Worm (Caenorhabditis elegans) whole organism, late embryonic: ENCODE measurements around the gene srd-26.

Experiments
- ceh-31 ChIP-seq: sonication (generic microtip); optimal IDR thresholded peaks from 2 replicates; lab custom pipeline; 2016; ENCODE audit warnings: missing genetic modification characterization, missing compliant biosample characterization
- ceh-9 ChIP-seq: sonication (generic microtip); optimal IDR thresholded peaks from 2 replicates; lab custom pipeline; 2016; ENCODE audit warnings: mild to moderate bottlenecking, missing genetic modification characterization, inconsistent platforms, missing compliant biosample characterization
- nfya-1 ChIP-seq: sonication (generic microtip); optimal IDR thresholded peaks from 2 replicates; lab custom pipeline; 2017; ENCODE audit warnings: missing genetic modification characterization, mild to moderate bottlenecking, missing compliant biosample characterization, antibody characterized with exemption, moderate library complexity

DNA sequence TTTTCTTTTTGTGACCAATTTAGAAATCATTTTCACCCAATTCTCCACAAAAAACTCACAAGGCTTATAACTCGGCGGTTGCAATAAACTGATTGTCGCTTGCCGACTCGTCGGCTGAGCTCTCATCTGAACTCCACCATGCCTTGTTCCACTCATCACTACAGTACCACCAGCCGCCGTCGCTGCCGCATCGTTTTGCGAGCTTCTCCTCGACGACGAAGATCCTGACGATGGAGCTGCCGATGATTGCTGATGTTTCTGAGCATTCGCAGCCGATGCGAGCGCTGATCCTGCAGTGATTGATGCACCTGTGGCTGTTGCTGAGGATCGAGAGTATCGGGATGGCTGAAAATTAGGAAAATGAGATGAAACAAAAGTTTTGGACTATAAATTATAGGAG is 42.1 kb downstream of the srd-26 start:
- TF ChIP-seq ceh-9 (tag; lab: Kevin White, UChicago) (no peak), ceh-31 (tag; lab: Kevin White, UChicago) (no peak), nfya-1 (tag; lab: Kevin White, UChicago) (no peak)
